Fruit fly (Drosophila melanogaster): ENCODE data around the gene CG14089.
A peak's percentile ranks its signal among the peaks of the same experiment; 100 is the strongest.

The CG14089 gene

DNA sequence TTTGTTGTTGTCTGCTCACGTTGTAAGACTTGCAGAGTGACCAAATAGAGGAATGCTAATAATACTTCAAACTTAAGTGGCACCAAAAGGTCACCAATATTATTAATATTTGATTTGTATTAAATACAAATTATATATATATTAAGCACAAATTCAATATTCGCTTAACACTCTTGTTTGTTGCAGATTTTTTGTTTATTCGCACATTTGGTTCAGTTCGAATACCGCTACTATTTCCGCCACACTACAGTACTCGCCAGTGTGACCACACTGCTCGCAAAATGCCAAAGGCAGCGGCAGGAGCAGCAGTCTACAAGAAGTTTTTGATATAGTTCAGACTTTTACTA, 16.5 kb downstream of the CG14089 start, which contains the start of gene Max (continued):
- TF ChIP-seq NC2β (GFP tag; optimal IDR thresholded peaks at IDR 0.05) (no peak), Ravus (GFP tag; IDR thresholded peaks at IDR 0.05) (peak; percentile 22; the same call in 1 of the 2 replicates), CG14050 (GFP tag; IDR thresholded peaks at IDR 0.05) (peak; percentile 46; the same call in 1 of the 3 replicates), CG4424 (GFP tag; optimal IDR thresholded peaks at IDR 0.05) (peak; percentile 60), CG17912 (GFP tag; optimal IDR thresholded peaks at IDR 0.05) (peak; percentile 50), CG11398 (GFP tag; optimal IDR thresholded peaks at IDR 0.05) (no peak), Hsf (GFP tag; optimal IDR thresholded peaks at IDR 0.05) (peak; percentile 54), bsh (GFP tag; optimal IDR thresholded peaks at IDR 0.05) (peak in 1 of 2 experiments; percentile 73), CG11504 (tag; optimal IDR thresholded peaks at IDR 0.05) (peak; percentile 80), cas (GFP tag; IDR thresholded peaks at IDR 0.05) (no peak), CkIIα-i1 (GFP tag; IDR thresholded peaks at IDR 0.05) (no peak), CG8765 (GFP tag; IDR thresholded peaks at IDR 0.05) (no peak), tap (tag; optimal IDR thresholded peaks at IDR 0.05) (peak; percentile 79), CG9609 (GFP tag; optimal IDR thresholded peaks at IDR 0.05) (no peak), CG2120 (GFP tag; optimal IDR thresholded peaks at IDR 0.05) (peak; percentile 66), unc-4 (GFP tag; IDR thresholded peaks at IDR 0.05; ENCODE audit: partially characterized antibody) (no peak; the same call in 1 of the 2 replicates), Side (GFP tag; optimal IDR thresholded peaks at IDR 0.05) (no peak), ab (GFP tag; optimal IDR thresholded peaks at IDR 0.05) (no peak), gro (GFP tag; optimal IDR thresholded peaks at IDR 0.05) (no peak), wek (GFP tag; optimal IDR thresholded peaks at IDR 0.05) (peak; percentile 99), CG11247 (GFP tag; IDR thresholded peaks at IDR 0.05) (peak; percentile 65), MESR4 (GFP tag; optimal IDR thresholded peaks at IDR 0.05) (peak; percentile 53), CG10654 (GFP tag; optimal IDR thresholded peaks at IDR 0.05) (peak; percentile 73), CG6272 (GFP tag; IDR thresholded peaks at IDR 0.05) (no peak), repo (GFP tag; optimal IDR thresholded peaks at IDR 0.05) (no peak), CG13287 (GFP tag; IDR thresholded peaks at IDR 0.05; ENCODE audit: partially characterized antibody) (no peak; the same call in 1 of the 2 replicates), dmrt11E (tag; optimal IDR thresholded peaks at IDR 0.05) (peak; percentile 63), NfI (GFP tag; optimal IDR thresholded peaks at IDR 0.05) (peak; percentile 79), CG10543 (GFP tag; optimal IDR thresholded peaks at IDR 0.05) (peak; percentile 71), CG17328 (GFP tag; IDR thresholded peaks at IDR 0.05) (peak; percentile 76), Dip3 (GFP tag; optimal IDR thresholded peaks at IDR 0.05) (no peak), emc (GFP tag; optimal IDR thresholded peaks at IDR 0.05) (no peak), stwl (tag; optimal IDR thresholded peaks at IDR 0.05) (peak; percentile 77), CG31441 (GFP tag; IDR thresholded peaks at IDR 0.05) (peak; percentile 71), CG10979 (tag; optimal IDR thresholded peaks at IDR 0.05) (peak; percentile 71), knrl (GFP tag; IDR thresholded peaks at IDR 0.05; ENCODE audit: partially characterized antibody) (no peak), oc (tag; optimal IDR thresholded peaks at IDR 0.05) (peak; percentile 17), CG1529 (GFP tag; optimal IDR thresholded peaks at IDR 0.05) (peak; percentile 30), tgo (GFP tag; IDR thresholded peaks at IDR 0.05) (peak; percentile 72), CG18011 (GFP tag; optimal IDR thresholded peaks at IDR 0.05) (peak; percentile 34), lola (GFP tag; optimal IDR thresholded peaks at IDR 0.05) (peak in 1 of 3 experiments; percentile 66), CG31224 (GFP tag; IDR thresholded peaks at IDR 0.05) (peak; percentile 47; the same call in 1 of the 2 replicates), Bgb (GFP tag; IDR thresholded peaks at IDR 0.05; ENCODE audit: partially characterized antibody) (no peak), amos (GFP tag; IDR thresholded peaks at IDR 0.05; ENCODE audit: partially characterized antibody) (peak; percentile 14; the same call in 1 of the 2 replicates), Atf-2 (GFP tag; optimal IDR thresholded peaks at IDR 0.05) (no peak), CG1647 (GFP tag; optimal IDR thresholded peaks at IDR 0.05) (no peak), Antp (GFP tag; optimal IDR thresholded peaks at IDR 0.05) (no peak), tll (GFP tag; optimal IDR thresholded peaks at IDR 0.05) (peak in 1 of 2 experiments; percentile 36), CG2875 (GFP tag; optimal IDR thresholded peaks at IDR 0.05) (peak; percentile 52), chif (GFP tag; optimal IDR thresholded peaks at IDR 0.05) (peak in 1 of 2 experiments; percentile 5)
